Fruit fly (Drosophila melanogaster): Measurements from ENCODE around the gene CG43220.

Gene CG43220

dm6 chr2L:17484174-17484573, 2.2 kb upstream of the CG43220 start, which contains the start of the genes GCS2beta and CG5131 (continued):
- peak; percentile 97 for TF ChIP-seq HmgD (GFP tag; optimal IDR thresholded peaks at IDR 0.05)
- TF ChIP-seq CG8359 (GFP tag; optimal IDR thresholded peaks at IDR 0.05; ENCODE audit: borderline replicate concordance), result peak; percentile 42
- TF ChIP-seq CG31365 (tag; optimal IDR thresholded peaks at IDR 0.05), result peak; percentile 53
- TF ChIP-seq CG7372 (GFP tag; IDR thresholded peaks at IDR 0.05), result peak; percentile 94
- peak; percentile 87 for TF ChIP-seq CG8924 (tag; optimal IDR thresholded peaks at IDR 0.05)
- no peak for TF ChIP-seq prd (optimal IDR thresholded peaks at IDR 0.05)
- TF ChIP-seq prd (GFP tag; IDR thresholded peaks at IDR 0.05), result peak; percentile 96
- peak; percentile 85 for TF ChIP-seq CG10147 (GFP tag; optimal IDR thresholded peaks at IDR 0.05)
- peak; percentile 61 for TF ChIP-seq salm (tag; optimal IDR thresholded peaks at IDR 0.05)
- TF ChIP-seq CG12942 (GFP tag; optimal IDR thresholded peaks at IDR 0.05), result peak; percentile 95
- TF ChIP-seq Kr (GFP tag; optimal IDR thresholded peaks at IDR 0.05), result no peak
- peak; percentile 84 for TF ChIP-seq NK7.1 (GFP tag; optimal IDR thresholded peaks at IDR 0.05)
- peak; percentile 65; the same call in 1 of the 2 replicates for TF ChIP-seq aop (GFP tag; IDR thresholded peaks at IDR 0.05)
- TF ChIP-seq CG17612 (GFP tag; IDR thresholded peaks at IDR 0.05), result peak; percentile 88
- peak; percentile 97 for TF ChIP-seq CG34422 (GFP tag; IDR thresholded peaks at IDR 0.05)
- TF ChIP-seq chm (GFP tag; IDR thresholded peaks at IDR 0.05), result peak; percentile 71
- TF ChIP-seq hkb (optimal IDR thresholded peaks at IDR 0.05), result peak; percentile 71
- TF ChIP-seq hkb (GFP tag; IDR thresholded peaks at IDR 0.05), result peak; percentile 93
- TF ChIP-seq gsb-n (tag; optimal IDR thresholded peaks at IDR 0.05), result peak; percentile 90
- TF ChIP-seq zfh2 (GFP tag; optimal IDR thresholded peaks at IDR 0.05), result peak; percentile 98
- peak; percentile 79 for TF ChIP-seq CG11723 (GFP tag; optimal IDR thresholded peaks at IDR 0.05)
- TF ChIP-seq CG12104 (GFP tag; optimal IDR thresholded peaks at IDR 0.05), result peak; percentile 88
- peak in 1 of 2 experiments; percentile 21 for TF ChIP-seq Hr78 (GFP tag; optimal IDR thresholded peaks at IDR 0.05)
- TF ChIP-seq vvl (GFP tag; IDR thresholded peaks at IDR 0.05), result peak; percentile 95
- no peak for TF ChIP-seq eve (GFP tag; optimal IDR thresholded peaks at IDR 0.05)
- peak; percentile 86 for TF ChIP-seq danr (GFP tag; IDR thresholded peaks at IDR 0.05)
- peak; percentile 97 for TF ChIP-seq ind (GFP tag; optimal IDR thresholded peaks at IDR 0.05)
- TF ChIP-seq mirr (GFP tag; optimal IDR thresholded peaks at IDR 0.05), result peak; percentile 76
- peak; percentile 94 for TF ChIP-seq ab (GFP tag; optimal IDR thresholded peaks at IDR 0.05)
- TF ChIP-seq ham (GFP tag; IDR thresholded peaks at IDR 0.05), result peak; percentile 87
- TF ChIP-seq CG3407 (GFP tag; optimal IDR thresholded peaks at IDR 0.05), result peak; percentile 78
- peak; percentile 87 for TF ChIP-seq CG31224 (GFP tag; IDR thresholded peaks at IDR 0.05)
- peak; percentile 75 for TF ChIP-seq CG12744 (GFP tag; optimal IDR thresholded peaks at IDR 0.05)
- TF ChIP-seq Side (GFP tag; optimal IDR thresholded peaks at IDR 0.05), result peak; percentile 97
- TF ChIP-seq CG6791 (GFP tag; IDR thresholded peaks at IDR 0.05; ENCODE audit: partially characterized antibody), result peak; percentile 74
- peak; percentile 62 for TF ChIP-seq tap (tag; optimal IDR thresholded peaks at IDR 0.05)
- peak; percentile 71; the same call in 1 of the 2 replicates for TF ChIP-seq toy (GFP tag; IDR thresholded peaks at IDR 0.05)
- peak; percentile 94 for TF ChIP-seq ttk (GFP tag; IDR thresholded peaks at IDR 0.05)
- TF ChIP-seq CG2678 (tag; optimal IDR thresholded peaks at IDR 0.05), result peak; percentile 88
- TF ChIP-seq CG17328 (GFP tag; IDR thresholded peaks at IDR 0.05), result peak; percentile 90
- peak; percentile 85 for TF ChIP-seq ap (GFP tag; IDR thresholded peaks at IDR 0.05)
- TF ChIP-seq Dfd (GFP tag; optimal IDR thresholded peaks at IDR 0.05), result no peak
- peak; percentile 93 for TF ChIP-seq az2 (GFP tag; optimal IDR thresholded peaks at IDR 0.05)
- peak; percentile 85 for TF ChIP-seq Fer2 (tag; optimal IDR thresholded peaks at IDR 0.05)
- TF ChIP-seq CG17186 (GFP tag; optimal IDR thresholded peaks at IDR 0.05), result peak; percentile 90
- peak; percentile 64 for TF ChIP-seq CG2202 (tag; optimal IDR thresholded peaks at IDR 0.05)
- TF ChIP-seq CG7928 (GFP tag; optimal IDR thresholded peaks at IDR 0.05), result peak; percentile 70
- TF ChIP-seq caup (GFP tag; optimal IDR thresholded peaks at IDR 0.05; ENCODE audit: severe bottlenecking), result peak; percentile 90
- TF ChIP-seq Hr39 (optimal IDR thresholded peaks at IDR 0.05), result no peak
- peak; percentile 98 for TF ChIP-seq CG9932 (GFP tag; IDR thresholded peaks at IDR 0.05)
- TF ChIP-seq Fer1 (GFP tag; optimal IDR thresholded peaks at IDR 0.05), result no peak
- TF ChIP-seq CG10366 (GFP tag; IDR thresholded peaks at IDR 0.05), result peak; percentile 93
